Fruit fly (Drosophila melanogaster) whole organism, embryonic: ENCODE data around the gene grsm.

ENCODE experiments used
- Asciz ChIP-seq: fragments of 200-800 bp; sonication (Bioruptor generic); optimal IDR thresholded peaks from 2 replicates; lab custom pipeline; 2017; ENCODE audit warnings: missing biosample characterization, mild to moderate bottlenecking, missing genetic modification characterization, missing genetic modification reagents
- CG1024 ChIP-seq: fragments of 200-800 bp; sonication (Bioruptor generic); IDR thresholded peaks from 2 replicates; pipeline ENCODE4 v1.3.6; 2022; ENCODE audit warnings: missing biosample characterization, missing genetic modification characterization
- CG10462 ChIP-seq: fragments of 200-800 bp; sonication (Bioruptor generic); optimal IDR thresholded peaks from 2 replicates; lab custom pipeline; 2016; ENCODE audit warnings: missing biosample characterization, missing genetic modification characterization
- CG11695 ChIP-seq: fragments of 200-800 bp; sonication (Bioruptor generic); IDR thresholded peaks from 3 replicates; pipeline ENCODE4 v1.3.6; 2022; ENCODE audit warnings: missing biosample characterization, missing genetic modification characterization
- CG1233 ChIP-seq: fragments of 200-800 bp; sonication (Bioruptor generic); optimal IDR thresholded peaks from 4 replicates; lab custom pipeline; 2018; ENCODE audit warnings: missing biosample characterization, mild to moderate bottlenecking, missing genetic modification characterization
- CG12391 ChIP-seq: fragments of 200-800 bp; sonication (Bioruptor generic); optimal IDR thresholded peaks from 3 replicates; lab custom pipeline; 2018; ENCODE audit warnings: missing biosample characterization, mild to moderate bottlenecking, missing genetic modification characterization, moderate library complexity
- CG12942 ChIP-seq: fragments of 200-800 bp; sonication (Bioruptor generic); optimal IDR thresholded peaks from 3 replicates; lab custom pipeline; 2016; ENCODE audit warnings: missing biosample characterization, missing genetic modification characterization
- CG13287 ChIP-seq: fragments of 200-800 bp; sonication (Bioruptor generic); IDR thresholded peaks from 2 replicates; pipeline ENCODE4 v1.3.6; 2022; ENCODE audit warnings: missing biosample characterization, missing genetic modification characterization; ENCODE audit not compliant: partially characterized antibody
- CG13424 ChIP-seq: fragments of 200-800 bp; sonication (Bioruptor generic); optimal IDR thresholded peaks from 2 replicates; lab custom pipeline; 2019; ENCODE audit warnings: missing biosample characterization, mild to moderate bottlenecking, missing genetic modification characterization, moderate library complexity
- CG14667 ChIP-seq: fragments of 200-800 bp; sonication (Bioruptor generic); IDR thresholded peaks from 2 replicates; pipeline ENCODE4 v1.3.6; 2022; ENCODE audit warnings: missing biosample characterization, missing genetic modification characterization
- CG14965 ChIP-seq: fragments of 200-800 bp; sonication (Bioruptor generic); optimal IDR thresholded peaks from 2 replicates; lab custom pipeline; 2016; ENCODE audit warnings: missing biosample characterization, missing genetic modification characterization, borderline replicate concordance
- CG1603 ChIP-seq: fragments of 200-800 bp; sonication (Bioruptor generic); optimal IDR thresholded peaks from 2 replicates; lab custom pipeline; 2019; ENCODE audit warnings: missing biosample characterization, mild to moderate bottlenecking, missing genetic modification characterization, moderate library complexity
- CG17385 ChIP-seq: fragments of 200-800 bp; sonication (Bioruptor generic); optimal IDR thresholded peaks from 3 replicates; lab custom pipeline; 2018; ENCODE audit warnings: missing biosample characterization, mild to moderate bottlenecking, missing genetic modification characterization
- CG18476 ChIP-seq: fragments of 200-800 bp; sonication (Bioruptor generic); optimal IDR thresholded peaks from 2 replicates; lab custom pipeline; 2016; ENCODE audit warnings: missing biosample characterization, mild to moderate bottlenecking, missing genetic modification characterization
- CG32532 ChIP-seq: fragments of 200-800 bp; sonication (Bioruptor generic); IDR thresholded peaks from 2 replicates; pipeline ENCODE4 v1.3.6; 2022; ENCODE audit warnings: missing biosample characterization, missing genetic modification characterization
- CG8388 ChIP-seq: fragments of 200-800 bp; sonication (Bioruptor generic); optimal IDR thresholded peaks from 2 replicates; lab custom pipeline; 2019; ENCODE audit warnings: missing biosample characterization, mild to moderate bottlenecking, missing genetic modification characterization, moderate library complexity
- CG8478 ChIP-seq: fragments of >200 bp; optimal IDR thresholded peaks from 2 replicates; lab custom pipeline; 2018
- CG9437 ChIP-seq: fragments of 200-800 bp; sonication (Bioruptor generic); optimal IDR thresholded peaks from 2 replicates; lab custom pipeline; 2018; ENCODE audit warnings: missing biosample characterization, mild to moderate bottlenecking, missing genetic modification characterization
- CG9609 ChIP-seq: fragments of 200-800 bp; sonication (Bioruptor generic); optimal IDR thresholded peaks from 3 replicates; lab custom pipeline; 2016; ENCODE audit warnings: missing biosample characterization, missing genetic modification characterization
- CoRest ChIP-seq: fragments of 200-800 bp; sonication (Bioruptor generic); optimal IDR thresholded peaks from 3 replicates; lab custom pipeline; 2018; ENCODE audit warnings: missing biosample characterization, mild to moderate bottlenecking, missing genetic modification characterization, moderate library complexity
- ERR ChIP-seq: fragments of 200-800 bp; sonication (Bioruptor generic); optimal IDR thresholded peaks from 2 replicates; lab custom pipeline; 2016; ENCODE audit warnings: missing biosample characterization, missing genetic modification characterization
- Hr78 ChIP-seq, 2 experiments: fragments of 200-800 bp in 1 of 2; fragments of >200 bp in 1 of 2; sonication (Bioruptor generic) in 1 of 2; optimal IDR thresholded peaks; 2 replicates each; lab custom pipeline; 2017 to 2019; ENCODE audit warnings: missing biosample characterization in 2 of 2, missing genetic modification characterization in 2 of 2, mild to moderate bottlenecking in 1 of 2, moderate library complexity in 1 of 2
- Meics ChIP-seq: fragments of 200-800 bp; sonication (Bioruptor generic); optimal IDR thresholded peaks from 2 replicates; lab custom pipeline; 2017; ENCODE audit warnings: missing biosample characterization, mild to moderate bottlenecking, missing genetic modification characterization
- Pdp1 ChIP-seq, 2 experiments: fragments of 200-800 bp; sonication (Bioruptor generic); optimal IDR thresholded peaks; 3 replicates each; lab custom pipeline; 2016; ENCODE audit warnings: missing biosample characterization in 2 of 2, missing genetic modification characterization in 2 of 2, mild to moderate bottlenecking in 1 of 2, moderate library complexity in 1 of 2
- Sin3A ChIP-seq: fragments of >200 bp; optimal IDR thresholded peaks from 2 replicates; lab custom pipeline; 2018
- Spps ChIP-seq: fragments of 200-800 bp; sonication (Bioruptor generic); optimal IDR thresholded peaks from 2 replicates; lab custom pipeline; 2018; ENCODE audit warnings: missing biosample characterization, mild to moderate bottlenecking, missing genetic modification characterization
- TFAM ChIP-seq: fragments of 200-800 bp; sonication (Bioruptor generic); optimal IDR thresholded peaks from 2 replicates; lab custom pipeline; 2017; ENCODE audit warnings: missing biosample characterization, missing genetic modification characterization, inconsistent platforms
- Xbp1 ChIP-seq: fragments of 200-800 bp; sonication (Bioruptor generic); optimal IDR thresholded peaks from 3 replicates; lab custom pipeline; 2016; ENCODE audit warnings: missing biosample characterization, mild to moderate bottlenecking, missing genetic modification characterization
- ara ChIP-seq: fragments of 200-800 bp; sonication (Bioruptor generic); IDR thresholded peaks from 2 replicates; pipeline ENCODE4 v1.3.6; 2022; ENCODE audit warnings: missing biosample characterization, missing genetic modification characterization
- bigmax ChIP-seq: fragments of 200-800 bp; sonication (Bioruptor generic); optimal IDR thresholded peaks from 2 replicates; lab custom pipeline; 2018; ENCODE audit warnings: missing biosample characterization, mild to moderate bottlenecking, missing genetic modification characterization
- bowl ChIP-seq: fragments of 200-800 bp; sonication (Bioruptor generic); IDR thresholded peaks from 2 replicates; pipeline ENCODE4 v1.3.6; 2022; ENCODE audit warnings: missing biosample characterization, missing genetic modification characterization
- cad ChIP-seq: fragments of >200 bp; optimal IDR thresholded peaks from 2 replicates; lab custom pipeline; 2017; ENCODE audit warnings: missing biosample characterization, missing genetic modification characterization
- chinmo ChIP-seq: fragments of 200-800 bp; sonication (Bioruptor generic); IDR thresholded peaks from 4 replicates; pipeline ENCODE4 v1.3.6; 2022; ENCODE audit warnings: missing biosample characterization, missing genetic modification characterization; ENCODE audit not compliant: partially characterized antibody
- ems ChIP-seq: fragments of 200-800 bp; sonication (Bioruptor generic); optimal IDR thresholded peaks from 3 replicates; lab custom pipeline; 2016; ENCODE audit warnings: missing biosample characterization, missing genetic modification characterization
- fd3F ChIP-seq: fragments of 200-800 bp; sonication (Bioruptor generic); optimal IDR thresholded peaks from 2 replicates; lab custom pipeline; 2018; ENCODE audit warnings: missing biosample characterization, mild to moderate bottlenecking, missing genetic modification characterization, moderate library complexity
- fru ChIP-seq: fragments of >200 bp; optimal IDR thresholded peaks from 2 replicates; lab custom pipeline; 2017
- ftz-f1 ChIP-seq: fragments of 200-800 bp; sonication (Bioruptor generic); optimal IDR thresholded peaks from 2 replicates; lab custom pipeline; 2016; ENCODE audit warnings: missing biosample characterization, missing genetic modification characterization
- ham ChIP-seq: fragments of 200-800 bp; sonication (Bioruptor generic); IDR thresholded peaks from 2 replicates; pipeline ENCODE4 v1.3.6; 2022; ENCODE audit warnings: missing biosample characterization, missing genetic modification characterization
- jigr1 ChIP-seq: fragments of 200-800 bp; sonication (Bioruptor generic); IDR thresholded peaks from 3 replicates; pipeline ENCODE4 v1.3.6; 2022; ENCODE audit warnings: missing biosample characterization, missing genetic modification characterization
- ken ChIP-seq: fragments of 200-800 bp; sonication (Bioruptor generic); IDR thresholded peaks from 3 replicates; pipeline ENCODE4 v1.3.6; 2022; ENCODE audit warnings: missing biosample characterization, missing genetic modification characterization
- luna ChIP-seq: fragments of 200-800 bp; sonication (Bioruptor generic); optimal IDR thresholded peaks from 2 replicates; lab custom pipeline; 2016; ENCODE audit warnings: missing biosample characterization, missing genetic modification characterization
- mirr ChIP-seq: fragments of 200-800 bp; sonication (Bioruptor generic); optimal IDR thresholded peaks from 3 replicates; lab custom pipeline; 2018; ENCODE audit warnings: missing biosample characterization, mild to moderate bottlenecking, missing genetic modification characterization
- scrt ChIP-seq: fragments of 200-800 bp; sonication (Bioruptor generic); optimal IDR thresholded peaks from 2 replicates; lab custom pipeline; 2018; ENCODE audit warnings: missing biosample characterization, mild to moderate bottlenecking, missing genetic modification characterization, moderate library complexity
- stwl ChIP-seq: fragments of 200-800 bp; sonication (Bioruptor generic); optimal IDR thresholded peaks from 3 replicates; lab custom pipeline; 2018; ENCODE audit warnings: missing biosample characterization, mild to moderate bottlenecking, missing genetic modification characterization, moderate library complexity
- sug ChIP-seq: fragments of 200-800 bp; optimal IDR thresholded peaks from 2 replicates; lab custom pipeline; 2019; ENCODE audit warnings: missing biosample characterization, mild to moderate bottlenecking, missing genetic modification characterization, moderate library complexity
- tgo ChIP-seq: fragments of 200-800 bp; sonication (Bioruptor generic); IDR thresholded peaks from 3 replicates; pipeline ENCODE4 v1.3.6; 2022; ENCODE audit warnings: missing biosample characterization, missing genetic modification characterization
- tup ChIP-seq: fragments of 200-800 bp; sonication (Bioruptor generic); optimal IDR thresholded peaks from 2 replicates; lab custom pipeline; 2016; ENCODE audit warnings: missing biosample characterization, mild to moderate bottlenecking, missing genetic modification characterization, moderate library complexity
- vvl ChIP-seq: fragments of 200-800 bp; sonication (Bioruptor generic); IDR thresholded peaks from 2 replicates; pipeline ENCODE4 v1.3.6; 2022; ENCODE audit warnings: missing biosample characterization, missing genetic modification characterization
- wor ChIP-seq: fragments of 200-800 bp; sonication (Bioruptor generic); IDR thresholded peaks from 2 replicates; pipeline ENCODE4 v1.3.6; 2022; ENCODE audit warnings: missing biosample characterization, missing genetic modification characterization
- yki ChIP-seq: fragments of >200 bp; optimal IDR thresholded peaks from 3 replicates; lab custom pipeline; 2018
- zfh2 ChIP-seq: fragments of 200-800 bp; sonication (Bioruptor generic); optimal IDR thresholded peaks from 2 replicates; lab custom pipeline; 2016; ENCODE audit warnings: missing biosample characterization, missing genetic modification characterization

The grsm gene

DNA sequence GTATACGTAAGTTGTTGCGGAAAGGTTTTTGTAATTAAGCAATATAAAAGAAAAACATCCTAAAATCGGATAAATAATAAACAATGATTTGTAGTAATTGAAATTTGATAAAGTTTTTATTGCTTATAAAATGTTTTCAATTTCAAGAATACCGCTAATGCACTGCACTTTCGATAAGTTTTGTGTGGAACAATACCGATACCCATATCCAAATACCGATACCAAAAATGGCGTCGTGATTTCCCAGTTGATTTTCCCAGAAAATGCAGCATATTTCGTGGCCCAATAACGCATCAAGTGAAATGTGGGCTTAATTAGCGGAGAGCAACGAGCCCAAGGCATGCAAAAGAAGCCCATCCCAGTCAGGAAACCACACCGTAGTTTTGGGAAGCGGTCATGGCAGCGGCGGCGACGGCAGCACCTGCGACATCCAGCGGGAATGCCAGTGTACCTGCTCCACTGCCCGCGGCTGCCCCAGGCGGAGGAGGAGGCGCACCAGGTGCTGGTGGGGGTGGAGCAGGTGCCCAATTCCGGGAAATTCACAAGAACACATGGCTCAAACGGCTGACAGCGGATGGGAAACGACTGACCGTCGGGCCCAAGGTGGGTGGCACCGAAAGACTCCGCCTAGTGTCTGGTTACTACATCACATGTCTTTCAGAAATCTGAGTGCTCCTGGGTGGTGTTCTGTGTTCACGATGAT is 18.5 kb upstream of the grsm start, which contains the start of gene CG31342 (continued):
- TF ChIP-seq ems: no peak
- no peak for TF ChIP-seq bowl (GFP tag; lab: Robert Waterston, UW)
- no peak for TF ChIP-seq ERR (GFP tag; lab: Kevin White, UChicago)
- TF ChIP-seq CG14965 (GFP tag; lab: Kevin White, UChicago): no peak
- no peak for TF ChIP-seq yki (lab: Kevin White, UChicago)
- no peak for TF ChIP-seq CG18476 (GFP tag; lab: Kevin White, UChicago)
- peak; percentile 63; the same call in 1 of the 2 replicates for TF ChIP-seq vvl (GFP tag; lab: Robert Waterston, UW)
- no peak for TF ChIP-seq CG1233 (GFP tag; lab: Kevin White, UChicago)
- no peak for TF ChIP-seq scrt (GFP tag; lab: Kevin White, UChicago)
- no peak for TF ChIP-seq TFAM (GFP tag; lab: Kevin White, UChicago)
- peak; percentile 62 for TF ChIP-seq CoRest
- TF ChIP-seq cad (GFP tag; lab: Kevin White, UChicago): no peak
- peak; percentile 69 for TF ChIP-seq CG13424 (tag; lab: Kevin White, UChicago)
- TF ChIP-seq CG32532 (GFP tag; lab: Robert Waterston, UW): peak; percentile 48; the same call in 1 of the 2 replicates
- TF ChIP-seq Asciz (GFP tag; lab: Kevin White, UChicago): no peak
- TF ChIP-seq jigr1: no peak
- no peak for TF ChIP-seq ham (GFP tag; lab: Robert Waterston, UW)
- TF ChIP-seq CG14667 (GFP tag; lab: Robert Waterston, UW): no peak
- no peak for TF ChIP-seq CG9437 (GFP tag; lab: Kevin White, UChicago)
- no peak for TF ChIP-seq mirr (GFP tag; lab: Kevin White, UChicago)
- TF ChIP-seq CG13287: peak; percentile 76
- no peak for TF ChIP-seq fru (lab: Kevin White, UChicago)
- TF ChIP-seq Xbp1 (GFP tag; lab: Kevin White, UChicago): peak; percentile 28
- no peak for TF ChIP-seq Hr78 (GFP tag; optimal IDR thresholded peaks at IDR 0.05; lab: Kevin White, UChicago)
- peak; percentile 41 for TF ChIP-seq fd3F (GFP tag; lab: Kevin White, UChicago)
- TF ChIP-seq CG11695 (GFP tag; lab: Robert Waterston, UW): no peak
- no peak for TF ChIP-seq ftz-f1
- no peak for TF ChIP-seq CG12942 (GFP tag; lab: Kevin White, UChicago)
- TF ChIP-seq CG1024 (GFP tag; lab: Robert Waterston, UW): peak; percentile 48
- no peak for TF ChIP-seq Meics (GFP tag; lab: Kevin White, UChicago)
- no peak for TF ChIP-seq Spps
- no peak for TF ChIP-seq tgo
- TF ChIP-seq bigmax (GFP tag; lab: Kevin White, UChicago): no peak
- no peak for TF ChIP-seq CG1603 (tag; lab: Kevin White, UChicago)
- TF ChIP-seq wor (GFP tag; lab: Robert Waterston, UW): no peak
- TF ChIP-seq CG9609 (GFP tag; lab: Kevin White, UChicago): no peak
- peak; percentile 72 for TF ChIP-seq CG12391 (tag; lab: Kevin White, UChicago)
- TF ChIP-seq CG8478 (lab: Kevin White, UChicago): no peak
- TF ChIP-seq tup (GFP tag; lab: Kevin White, UChicago): no peak
- peak; percentile 54 for TF ChIP-seq sug (tag; lab: Kevin White, UChicago)
- no peak for TF ChIP-seq CG17385
- peak; percentile 1 for TF ChIP-seq zfh2 (GFP tag; lab: Kevin White, UChicago)
- TF ChIP-seq Sin3A (lab: Kevin White, UChicago): peak; percentile 12
- no peak for TF ChIP-seq luna
- TF ChIP-seq ara (GFP tag; lab: Robert Waterston, UW): no peak
- no peak for TF ChIP-seq ken (GFP tag; lab: Robert Waterston, UW)
- 0 out of 4 replicates have a peak, but pooled peaks have one; percentile 58 for TF ChIP-seq chinmo (GFP tag; lab: Robert Waterston, UW)
- peak; percentile 53 for TF ChIP-seq CG8388 (GFP tag; lab: Kevin White, UChicago)
- peak; percentile 69 for TF ChIP-seq stwl (tag; lab: Kevin White, UChicago)
- peak in 1 of 2 experiments; percentile 31 for TF ChIP-seq Pdp1 (GFP tag; optimal IDR thresholded peaks at IDR 0.05; lab: Kevin White, UChicago)
- no peak for TF ChIP-seq CG10462
